Worm (Caenorhabditis elegans): ENCODE results near the gene ptr-20.

- no peak for TF ChIP-seq B0336.3 (GFP tag; IDR thresholded peaks at IDR 0.05)
- TF ChIP-seq lsy-27 (tag; optimal IDR thresholded peaks at IDR 0.05; ENCODE audit: borderline replicate concordance, insufficient read depth) = no peak
- TF ChIP-seq ama-1 (optimal IDR thresholded peaks at IDR 0.05) = no peak
- no peak for TF ChIP-seq ama-1 (GFP tag; optimal IDR thresholded peaks at IDR 0.05)
- TF ChIP-seq let-526 (GFP tag; IDR thresholded peaks at IDR 0.05) = no peak
- no peak for TF ChIP-seq die-1 (tag; optimal IDR thresholded peaks at IDR 0.05)
- no peak for TF ChIP-seq attf-5 (GFP tag; optimal IDR thresholded peaks at IDR 0.05)
- TF ChIP-seq him-1 (tag; optimal IDR thresholded peaks at IDR 0.05) = no peak
- TF ChIP-seq hrde-1 (tag; optimal IDR thresholded peaks at IDR 0.05; ENCODE audit: borderline replicate concordance) = no peak
- no peak for TF ChIP-seq rcor-1 (GFP tag; IDR thresholded peaks at IDR 0.05)
- no peak for TF ChIP-seq ztf-26 (tag; optimal IDR thresholded peaks at IDR 0.05)
- no peak for TF ChIP-seq tbx-9 (tag; optimal IDR thresholded peaks at IDR 0.05; ENCODE audit: borderline replicate concordance)
- no peak for TF ChIP-seq Y53F4B.3 (GFP tag; IDR thresholded peaks at IDR 0.05)
- no peak for TF ChIP-seq Y95B8A.8 (GFP tag; IDR thresholded peaks at IDR 0.05)
Observed at ce11 chrII:15208151-15208550, 50.2 kb downstream of the ptr-20 start.
